Fruit fly (Drosophila melanogaster) whole organism, embryonic: ENCODE measurements around the gene CG1847.

ENCODE experiments used
- CG10543 ChIP-seq: fragments of 200-800 bp; sonication (Bioruptor generic); optimal IDR thresholded peaks from 3 replicates; lab custom pipeline; 2017; ENCODE audit warnings: missing biosample characterization, mild to moderate bottlenecking, missing genetic modification characterization, moderate library complexity
- CG11560 ChIP-seq: fragments of 200-800 bp; sonication (Bioruptor generic); IDR thresholded peaks from 3 replicates; pipeline ENCODE4 v1.3.6; 2022; ENCODE audit warnings: missing biosample characterization, missing genetic modification characterization
- CG11695 ChIP-seq: fragments of 200-800 bp; sonication (Bioruptor generic); IDR thresholded peaks from 3 replicates; pipeline ENCODE4 v1.3.6; 2022; ENCODE audit warnings: missing biosample characterization, missing genetic modification characterization
- CG12299 ChIP-seq: fragments of 200-800 bp; sonication (Bioruptor generic); optimal IDR thresholded peaks from 2 replicates; lab custom pipeline; 2018; ENCODE audit warnings: missing biosample characterization, mild to moderate bottlenecking, missing genetic modification characterization
- CG13624 ChIP-seq: fragments of 200-800 bp; sonication (Bioruptor generic); optimal IDR thresholded peaks from 2 replicates; lab custom pipeline; 2016; ENCODE audit warnings: missing biosample characterization, missing genetic modification characterization
- CG13775 ChIP-seq: fragments of 200-800 bp; sonication (Bioruptor generic); optimal IDR thresholded peaks from 3 replicates; lab custom pipeline; 2017; ENCODE audit warnings: missing biosample characterization, mild to moderate bottlenecking, missing genetic modification characterization
- CG15601 ChIP-seq: fragments of 200-800 bp; sonication (Bioruptor generic); optimal IDR thresholded peaks from 3 replicates; lab custom pipeline; 2019; ENCODE audit warnings: missing biosample characterization, mild to moderate bottlenecking, missing genetic modification characterization, moderate library complexity
- CG16863 ChIP-seq: fragments of 200-800 bp; sonication (Bioruptor generic); optimal IDR thresholded peaks from 3 replicates; lab custom pipeline; 2016; ENCODE audit warnings: missing biosample characterization, missing genetic modification characterization
- CG17361 ChIP-seq: fragments of 200-800 bp; sonication (Bioruptor generic); IDR thresholded peaks from 3 replicates; pipeline ENCODE4 v1.3.6; 2022; ENCODE audit warnings: missing biosample characterization, missing genetic modification characterization
- CG1792 ChIP-seq: fragments of 200-800 bp; sonication (Bioruptor generic); optimal IDR thresholded peaks from 2 replicates; lab custom pipeline; 2016; ENCODE audit warnings: missing biosample characterization, missing genetic modification characterization
- CG2129 ChIP-seq: fragments of 200-800 bp; sonication (Bioruptor generic); IDR thresholded peaks from 2 replicates; pipeline ENCODE4 v1.3.6; 2022; ENCODE audit warnings: missing biosample characterization, missing genetic modification characterization; ENCODE audit not compliant: partially characterized antibody
- CG2875 ChIP-seq: fragments of 200-800 bp; sonication (Bioruptor generic); optimal IDR thresholded peaks from 2 replicates; lab custom pipeline; 2017; ENCODE audit warnings: missing biosample characterization, mild to moderate bottlenecking, missing genetic modification characterization, missing genetic modification reagents
- CG34224 ChIP-seq: fragments of 200-800 bp; sonication (Bioruptor generic); IDR thresholded peaks from 3 replicates; pipeline ENCODE4 v1.3.6; 2022; ENCODE audit warnings: missing biosample characterization, missing genetic modification characterization; ENCODE audit not compliant: partially characterized antibody
- CG4404 ChIP-seq: fragments of 200-800 bp; sonication (Bioruptor generic); IDR thresholded peaks from 2 replicates; pipeline ENCODE4 v1.3.6; 2022; ENCODE audit warnings: missing biosample characterization, missing genetic modification characterization
- CG5953 ChIP-seq: fragments of 200-800 bp; sonication (Bioruptor generic); IDR thresholded peaks from 2 replicates; pipeline ENCODE4 v1.3.6; 2022; ENCODE audit warnings: missing biosample characterization, missing genetic modification characterization
- CG6175 ChIP-seq: fragments of 200-800 bp; sonication (Bioruptor generic); IDR thresholded peaks from 3 replicates; pipeline ENCODE4 v1.3.6; 2022; ENCODE audit warnings: missing biosample characterization, missing genetic modification characterization
- CG7987 ChIP-seq: fragments of 200-800 bp; sonication (Bioruptor generic); optimal IDR thresholded peaks from 2 replicates; lab custom pipeline; 2018; ENCODE audit warnings: missing biosample characterization, mild to moderate bottlenecking, missing genetic modification characterization, moderate library complexity
- CG8281 ChIP-seq: fragments of 200-800 bp; sonication (Bioruptor generic); optimal IDR thresholded peaks from 2 replicates; lab custom pipeline; 2018; ENCODE audit warnings: missing biosample characterization, mild to moderate bottlenecking, missing genetic modification characterization, moderate library complexity
- CG8388 ChIP-seq: fragments of 200-800 bp; sonication (Bioruptor generic); optimal IDR thresholded peaks from 2 replicates; lab custom pipeline; 2019; ENCODE audit warnings: missing biosample characterization, mild to moderate bottlenecking, missing genetic modification characterization, moderate library complexity
- CG9876 ChIP-seq: fragments of 200-800 bp; sonication (Bioruptor generic); optimal IDR thresholded peaks from 2 replicates; lab custom pipeline; 2016; ENCODE audit warnings: missing biosample characterization, missing genetic modification characterization
- Dad ChIP-seq: fragments of 200-800 bp; sonication (Bioruptor generic); optimal IDR thresholded peaks from 3 replicates; lab custom pipeline; 2016; ENCODE audit warnings: missing biosample characterization, missing genetic modification characterization
- Doc2 ChIP-seq: fragments of 200-800 bp; sonication (Bioruptor generic); IDR thresholded peaks from 2 replicates; pipeline ENCODE4 v1.3.6; 2022; ENCODE audit warnings: missing biosample characterization, missing genetic modification characterization
- HLH3B ChIP-seq: fragments of 200-800 bp; sonication (Bioruptor generic); IDR thresholded peaks from 2 replicates; pipeline ENCODE4 v1.3.6; 2022; ENCODE audit warnings: missing biosample characterization, missing genetic modification characterization
- HLH54F ChIP-seq: fragments of 200-800 bp; sonication (Bioruptor generic); optimal IDR thresholded peaks from 3 replicates; lab custom pipeline; 2016; ENCODE audit warnings: missing biosample characterization, missing genetic modification characterization
- Hmr ChIP-seq: fragments of 200-800 bp; sonication (Bioruptor generic); optimal IDR thresholded peaks from 3 replicates; lab custom pipeline; 2017; ENCODE audit warnings: mild to moderate bottlenecking, missing biosample characterization, missing genetic modification reagents, missing genetic modification characterization
- Jarid2 ChIP-seq: fragments of 200-800 bp; sonication (Bioruptor generic); optimal IDR thresholded peaks from 3 replicates; lab custom pipeline; 2017; ENCODE audit warnings: mild to moderate bottlenecking, missing biosample characterization, missing genetic modification reagents, missing genetic modification characterization
- MBD-R2 ChIP-seq: fragments of 200-800 bp; sonication (Bioruptor generic); IDR thresholded peaks from 2 replicates; pipeline ENCODE4 v1.3.6; 2022; ENCODE audit warnings: missing biosample characterization, missing genetic modification characterization
- Mes4 ChIP-seq: fragments of 200-800 bp; sonication (Bioruptor generic); optimal IDR thresholded peaks from 2 replicates; lab custom pipeline; 2016; ENCODE audit warnings: missing biosample characterization, missing genetic modification characterization
- NFAT ChIP-seq: fragments of 200-800 bp; sonication (Bioruptor generic); IDR thresholded peaks from 2 replicates; pipeline ENCODE4 v1.3.6; 2022; ENCODE audit warnings: missing biosample characterization, missing genetic modification characterization
- Sox100B ChIP-seq: fragments of 200-800 bp; sonication (Bioruptor generic); optimal IDR thresholded peaks from 3 replicates; lab custom pipeline; 2018; ENCODE audit warnings: missing biosample characterization, mild to moderate bottlenecking, missing genetic modification characterization
- Tbp ChIP-seq: fragments of >200 bp; optimal IDR thresholded peaks from 2 replicates; lab custom pipeline; 2018; ENCODE audit warnings: missing biosample characterization, missing genetic modification characterization
- cg ChIP-seq: fragments of 200-800 bp; sonication (Bioruptor generic); optimal IDR thresholded peaks from 3 replicates; lab custom pipeline; 2019; ENCODE audit warnings: missing biosample characterization, mild to moderate bottlenecking, missing genetic modification characterization, moderate library complexity
- chif ChIP-seq, 2 experiments: fragments of 200-800 bp; sonication (Bioruptor generic); optimal IDR thresholded peaks; 3 replicates each; lab custom pipeline; 2016; ENCODE audit warnings: missing biosample characterization in 2 of 2, missing genetic modification characterization in 2 of 2
- da ChIP-seq: fragments of 200-800 bp; sonication (Bioruptor generic); optimal IDR thresholded peaks from 2 replicates; lab custom pipeline; 2016; ENCODE audit warnings: missing biosample characterization, missing genetic modification characterization
- ewg ChIP-seq: fragments of 200-800 bp; sonication (Bioruptor generic); optimal IDR thresholded peaks from 3 replicates; lab custom pipeline; 2017; ENCODE audit warnings: mild to moderate bottlenecking, missing biosample characterization, missing genetic modification reagents, missing genetic modification characterization
- eyg ChIP-seq: fragments of 200-800 bp; sonication (Bioruptor generic); optimal IDR thresholded peaks from 3 replicates; lab custom pipeline; 2016; ENCODE audit warnings: missing biosample characterization, missing genetic modification characterization
- gem ChIP-seq: fragments of 200-800 bp; sonication (Bioruptor generic); optimal IDR thresholded peaks from 2 replicates; lab custom pipeline; 2019; ENCODE audit warnings: missing biosample characterization, mild to moderate bottlenecking, missing genetic modification characterization, moderate library complexity
- ind ChIP-seq: fragments of 200-800 bp; sonication (Bioruptor generic); optimal IDR thresholded peaks from 3 replicates; lab custom pipeline; 2016; ENCODE audit warnings: missing biosample characterization, missing genetic modification characterization
- kah ChIP-seq: fragments of 200-800 bp; sonication (Bioruptor generic); optimal IDR thresholded peaks from 2 replicates; lab custom pipeline; 2018; ENCODE audit warnings: missing biosample characterization, mild to moderate bottlenecking, missing genetic modification characterization
- kay ChIP-seq: fragments of 200-800 bp; sonication (Bioruptor generic); optimal IDR thresholded peaks from 2 replicates; lab custom pipeline; 2016; ENCODE audit warnings: missing biosample characterization, missing genetic modification characterization
- mam ChIP-seq: fragments of 200-800 bp; sonication (Bioruptor generic); optimal IDR thresholded peaks from 3 replicates; lab custom pipeline; 2016; ENCODE audit warnings: missing biosample characterization, missing genetic modification characterization
- otp ChIP-seq: fragments of 200-800 bp; sonication (Bioruptor generic); IDR thresholded peaks from 3 replicates; pipeline ENCODE4, ENCODE4 v1.3.6; 2022; ENCODE audit warnings: missing biosample characterization, missing genetic modification characterization
- pnt ChIP-seq: fragments of 200-800 bp; sonication (Bioruptor generic); optimal IDR thresholded peaks from 3 replicates; lab custom pipeline; 2016; ENCODE audit warnings: missing biosample characterization, missing genetic modification characterization
- pum ChIP-seq: fragments of 200-800 bp; sonication (Bioruptor generic); optimal IDR thresholded peaks from 2 replicates; lab custom pipeline; 2016; ENCODE audit warnings: missing biosample characterization, missing genetic modification characterization
- sd ChIP-seq: fragments of 200-800 bp; sonication (Bioruptor generic); optimal IDR thresholded peaks from 3 replicates; lab custom pipeline; 2018; ENCODE audit warnings: missing biosample characterization, mild to moderate bottlenecking, missing genetic modification characterization, moderate library complexity
- trem ChIP-seq: fragments of 200-800 bp; optimal IDR thresholded peaks from 3 replicates; lab custom pipeline; 2019; ENCODE audit warnings: missing biosample characterization, mild to moderate bottlenecking, missing genetic modification characterization, moderate library complexity
- twi ChIP-seq: fragments of 200-800 bp; optimal IDR thresholded peaks from 2 replicates; lab custom pipeline; 2019; ENCODE audit warnings: missing biosample characterization, mild to moderate bottlenecking, missing genetic modification characterization, moderate library complexity
- tx ChIP-seq: fragments of 200-800 bp; sonication (Bioruptor generic); optimal IDR thresholded peaks from 2 replicates; lab custom pipeline; 2016; ENCODE audit warnings: missing biosample characterization, missing genetic modification characterization
- vnd ChIP-seq: fragments of 200-800 bp; sonication (Bioruptor generic); IDR thresholded peaks from 3 replicates; pipeline ENCODE4 v1.3.6; 2022; ENCODE audit warnings: missing biosample characterization, missing genetic modification characterization; ENCODE audit not compliant: partially characterized antibody
- zf30C ChIP-seq: fragments of 200-800 bp; sonication (Bioruptor generic); optimal IDR thresholded peaks from 3 replicates; lab custom pipeline; 2018; ENCODE audit warnings: missing biosample characterization, mild to moderate bottlenecking, missing genetic modification characterization
- zfh1 ChIP-seq: fragments of 200-800 bp; sonication (Bioruptor generic); IDR thresholded peaks from 3 replicates; pipeline ENCODE4 v1.3.6; 2022; ENCODE audit warnings: missing biosample characterization, missing genetic modification characterization

CG1847 gene

DNA sequence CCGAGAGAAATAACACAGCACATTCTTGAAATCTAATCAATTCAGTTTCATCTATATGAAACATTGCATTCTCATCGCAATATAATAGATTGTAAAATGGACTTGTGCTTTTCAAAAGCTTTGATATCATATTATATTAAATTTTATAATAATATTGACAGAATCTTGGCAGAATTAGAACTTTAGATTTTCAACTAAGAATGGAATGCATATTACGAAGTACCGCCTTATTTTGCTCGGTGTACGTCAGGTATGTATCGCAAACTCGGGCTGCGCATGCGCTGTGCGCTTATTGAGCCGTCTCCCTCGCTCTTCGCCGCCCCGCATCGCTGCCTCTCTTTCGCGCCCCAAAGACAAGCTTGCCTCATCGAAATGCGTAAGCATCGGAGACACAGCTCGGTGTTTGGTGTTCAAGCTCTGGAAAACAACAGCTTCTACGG lies 46.2 kb downstream of the CG1847 start (continued):
- TF ChIP-seq zfh1 (GFP tag; lab: Robert Waterston, UW): peak; percentile 87
- TF ChIP-seq CG15601 (tag; lab: Kevin White, UChicago): peak; percentile 87
- TF ChIP-seq CG6175 (GFP tag; lab: Robert Waterston, UW): peak; percentile 92
- TF ChIP-seq gem: peak; percentile 95
- peak; percentile 90 for TF ChIP-seq CG12299 (tag; lab: Kevin White, UChicago)
- peak; percentile 16 for TF ChIP-seq pnt (GFP tag; lab: Kevin White, UChicago)
- TF ChIP-seq CG7987: peak; percentile 61
- TF ChIP-seq MBD-R2 (GFP tag; lab: Robert Waterston, UW): peak; percentile 50
- peak; percentile 91 for TF ChIP-seq CG11695 (GFP tag; lab: Robert Waterston, UW)
- TF ChIP-seq sd: peak; percentile 99
- TF ChIP-seq CG1792 (GFP tag; lab: Kevin White, UChicago): no peak
- TF ChIP-seq CG2129 (GFP tag; lab: Robert Waterston, UW): no peak
- TF ChIP-seq tx (GFP tag; lab: Kevin White, UChicago): no peak
- peak; percentile 90 for TF ChIP-seq CG13775 (GFP tag; lab: Kevin White, UChicago)
- peak; percentile 82 for TF ChIP-seq HLH3B
- no peak for TF ChIP-seq Mes4
- peak; percentile 59 for TF ChIP-seq NFAT
- TF ChIP-seq CG5953 (GFP tag; lab: Robert Waterston, UW): peak; percentile 39; the same call in 1 of the 2 replicates
- TF ChIP-seq cg: no peak
- peak; percentile 2 for TF ChIP-seq mam (GFP tag; lab: Kevin White, UChicago)
- peak; percentile 89 for TF ChIP-seq CG8388 (GFP tag; lab: Kevin White, UChicago)
- TF ChIP-seq CG16863 (GFP tag; lab: Kevin White, UChicago): no peak
- TF ChIP-seq Doc2 (GFP tag; lab: Robert Waterston, UW): no peak
- peak; percentile 80 for TF ChIP-seq CG8281
- peak; percentile 77 for TF ChIP-seq ind (GFP tag; lab: Kevin White, UChicago)
- TF ChIP-seq Sox100B (GFP tag; lab: Kevin White, UChicago): peak; percentile 94
- peak; percentile 87 for TF ChIP-seq Hmr (GFP tag; lab: Kevin White, UChicago)
- no peak for TF ChIP-seq eyg
- no peak for TF ChIP-seq CG34224 (GFP tag; lab: Robert Waterston, UW)
- TF ChIP-seq CG2875 (GFP tag; lab: Kevin White, UChicago): peak; percentile 82
- peak; percentile 89 for TF ChIP-seq zf30C (GFP tag; lab: Kevin White, UChicago)
- peak; percentile 86 for TF ChIP-seq trem
- peak; percentile 80 for TF ChIP-seq CG4404 (GFP tag; lab: Robert Waterston, UW)
- TF ChIP-seq otp: peak; percentile 74
- TF ChIP-seq CG13624 (GFP tag; lab: Kevin White, UChicago): no peak
- peak; percentile 83 for TF ChIP-seq twi
- no peak for TF ChIP-seq Dad (GFP tag; lab: Kevin White, UChicago)
- no peak for TF ChIP-seq vnd (GFP tag; lab: Robert Waterston, UW)
- TF ChIP-seq pum (GFP tag; lab: Kevin White, UChicago): peak; percentile 37
- peak; percentile 71; the same call in 2 of the 3 replicates for TF ChIP-seq CG11560 (tag; lab: Robert Waterston, UW)
- TF ChIP-seq kah: peak; percentile 79
- no peak for TF ChIP-seq CG9876 (GFP tag; lab: Kevin White, UChicago)
- TF ChIP-seq CG17361: peak; percentile 98
- TF ChIP-seq CG10543 (GFP tag; lab: Kevin White, UChicago): peak; percentile 94
- no peak for TF ChIP-seq da
- TF ChIP-seq ewg (GFP tag; lab: Kevin White, UChicago): peak; percentile 86
- TF ChIP-seq Tbp (GFP tag; lab: Kevin White, UChicago): no peak
- TF ChIP-seq HLH54F (GFP tag; lab: Kevin White, UChicago): no peak
- TF ChIP-seq Jarid2 (GFP tag; lab: Kevin White, UChicago): peak; percentile 71
- peak; percentile 55 for TF ChIP-seq kay (GFP tag; lab: Kevin White, UChicago)
- TF ChIP-seq chif (GFP tag; optimal IDR thresholded peaks at IDR 0.05; lab: Kevin White, UChicago): peak in 1 of 2 experiments; percentile 3
